Worm (Caenorhabditis elegans) whole organism, L4 larva: ENCODE results near the gene C10A4.9.

ENCODE experiments used
- F26F4.8 ChIP-seq: fragments of 200-800 bp; sonication (Bioruptor generic); conservative IDR thresholded peaks from 2 replicates; pipeline ENCODE4 v1.3.6; 2022; ENCODE audit warnings: missing genetic modification characterization, missing compliant biosample characterization
- Y75B8A.6 ChIP-seq: fragments of 200-800 bp; sonication (Bioruptor generic); IDR thresholded peaks from 2 replicates; pipeline ENCODE4 v1.3.6; 2022; ENCODE audit warnings: missing genetic modification reagents, missing genetic modification characterization, missing compliant biosample characterization
- ceh-20 ChIP-seq: fragments of 200-800 bp; sonication (Bioruptor generic); IDR thresholded peaks from 2 replicates; pipeline ENCODE4 v1.3.6; 2022; ENCODE audit warnings: missing genetic modification reagents, missing genetic modification characterization, missing compliant biosample characterization
- dve-1 ChIP-seq: sonication (generic microtip); optimal IDR thresholded peaks from 2 replicates; lab custom pipeline; 2017; ENCODE audit warnings: antibody characterized with exemption, mild to moderate bottlenecking, missing genetic modification characterization, missing compliant biosample characterization; ENCODE audit not compliant: insufficient read depth
- lir-3 ChIP-seq: sonication (generic microtip); optimal IDR thresholded peaks from 2 replicates; lab custom pipeline; 2016; ENCODE audit warnings: mild to moderate bottlenecking, missing genetic modification characterization, missing compliant biosample characterization
- mdl-1 ChIP-seq, 2 experiments: fragments of 150-350 bp in 1 of 2; sonication (generic microtip) in 1 of 2; optimal IDR thresholded peaks; 2 replicates each; lab custom pipeline; 2014 to 2017; ENCODE audit warnings: missing biosample characterization in 2 of 2, missing genetic modification characterization in 2 of 2
- nhr-11 ChIP-seq: fragments of 150-350 bp; optimal IDR thresholded peaks from 2 replicates; lab custom pipeline; 2014; ENCODE audit warnings: missing biosample characterization, missing genetic modification characterization
- nhr-76 ChIP-seq: fragments of 150-350 bp; optimal IDR thresholded peaks from 2 replicates; lab custom pipeline; 2014; ENCODE audit warnings: missing biosample characterization, missing genetic modification characterization
- nhr-77 ChIP-seq: fragments of 150-350 bp; optimal IDR thresholded peaks from 2 replicates; lab custom pipeline; 2014; ENCODE audit warnings: missing biosample characterization, missing genetic modification characterization

DNA sequence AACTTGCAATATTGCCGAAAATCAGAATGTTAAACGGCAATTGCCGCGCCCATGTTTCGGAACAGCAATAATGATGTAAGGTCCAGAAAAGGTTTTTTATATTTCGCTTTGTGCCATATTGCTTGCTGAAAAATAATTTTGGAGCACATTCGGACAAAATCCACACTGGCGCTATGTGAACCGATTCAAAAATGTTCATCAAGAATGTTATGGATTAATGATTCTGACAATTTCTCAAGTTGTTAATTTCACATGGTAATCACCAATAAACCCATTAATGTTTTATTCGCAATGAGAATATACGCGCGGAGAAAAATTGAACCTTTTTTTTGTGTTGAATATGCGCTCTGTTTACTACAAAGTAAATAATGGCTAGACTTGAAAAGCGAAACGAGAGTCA is 16.1 kb upstream of the C10A4.9 start:
- TF ChIP-seq dve-1 (tag; lab: Kevin White, UChicago) (no peak), ceh-20 (no peak), lir-3 (no peak), nhr-76 (no peak), mdl-1 (tag; optimal IDR thresholded peaks at IDR 0.05; lab: Kevin White, UChicago) (no peak), nhr-11 (tag; lab: Kevin White, UChicago) (no peak), F26F4.8 (no peak), Y75B8A.6 (no peak), nhr-77 (tag; lab: Kevin White, UChicago) (no peak)
